Worm (Caenorhabditis elegans) whole organism, L4/young adult: ENCODE results near the gene srz-10.

ENCODE experiments used
- W03F9.2 ChIP-seq: fragments of 150-350 bp; optimal IDR thresholded peaks from 2 replicates; lab custom pipeline; 2014; ENCODE audit warnings: missing biosample characterization, missing genetic modification characterization
- dao-5 ChIP-seq: sonication (generic microtip); optimal IDR thresholded peaks from 2 replicates; lab custom pipeline; 2016; ENCODE audit warnings: missing genotype, missing genetic modification characterization, moderate library complexity, missing compliant biosample characterization
- him-1 ChIP-seq: sonication (generic microtip); optimal IDR thresholded peaks from 2 replicates; lab custom pipeline; 2016; ENCODE audit warnings: missing genotype, missing genetic modification reagents, missing genetic modification characterization, missing compliant biosample characterization

DNA sequence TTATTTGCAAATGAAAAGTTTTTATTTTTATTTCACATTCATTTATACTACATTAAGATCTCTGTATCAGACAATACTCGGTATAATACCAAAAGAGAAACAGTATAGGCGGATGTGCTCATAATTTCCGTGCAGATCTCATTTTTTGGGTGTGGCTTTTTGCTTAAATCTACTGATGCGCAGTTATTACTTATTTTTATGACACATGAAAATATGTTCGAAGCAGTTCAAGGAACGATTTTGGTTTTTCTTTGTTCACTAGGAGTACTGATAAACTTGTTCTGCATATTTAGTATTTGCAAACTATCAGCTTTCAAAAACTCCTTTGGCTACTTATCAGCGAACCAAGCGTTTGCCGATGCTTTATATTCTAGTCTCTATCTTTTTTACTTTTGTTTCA lies 43.5 kb upstream of the srz-10 start, which contains the start of gene srx-58:
- no peak for TF ChIP-seq him-1 (tag; lab: Kevin White, UChicago)
- no peak for TF ChIP-seq dao-5 (tag; lab: Kevin White, UChicago)
- no peak for TF ChIP-seq W03F9.2
